Worm (Caenorhabditis elegans): ENCODE measurements around the gene frpr-3.
A peak's percentile ranks its signal among the peaks of the same experiment; 100 is the strongest.

The frpr-3 gene

DNA sequence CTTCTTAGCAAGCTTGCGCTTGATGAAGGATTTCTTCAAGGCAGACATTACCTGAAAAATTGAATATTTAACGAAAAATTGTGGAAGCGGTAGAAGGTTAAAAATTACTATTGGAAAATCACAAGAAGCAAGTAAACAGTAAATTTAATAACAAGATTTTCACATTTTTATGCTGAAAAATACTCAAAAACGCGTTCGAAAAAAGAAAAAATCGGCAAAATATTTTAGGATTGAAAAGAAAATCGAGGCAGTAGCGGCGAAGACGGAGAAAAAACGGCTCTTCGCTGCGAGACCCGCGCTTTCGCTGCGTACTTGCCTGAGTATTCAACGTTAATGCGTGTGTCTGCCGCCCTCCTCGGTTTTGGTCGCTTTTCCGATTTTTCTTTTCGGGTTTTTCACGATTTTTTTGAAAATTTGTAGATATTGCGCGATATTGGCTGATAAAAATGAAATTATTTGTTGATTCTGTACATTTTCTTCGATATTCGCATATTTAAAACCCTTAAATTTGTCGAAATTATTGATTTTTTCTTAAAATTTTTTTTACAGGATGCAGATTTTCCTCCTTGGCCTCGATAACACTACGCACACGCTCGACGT lies 5.1 kb downstream of the frpr-3 start, which contains the start of the genes rpl-39 and rps-30 (continued):
- TF ChIP-seq lim-7 (GFP tag; IDR thresholded peaks at IDR 0.05) (no peak), spr-1 (tag; optimal IDR thresholded peaks at IDR 0.05) (peak; percentile 69), mdt-29 (GFP tag; IDR thresholded peaks at IDR 0.05) (no peak), ZK337.2 (GFP tag; IDR thresholded peaks at IDR 0.05) (no peak), mdl-1 (tag; optimal IDR thresholded peaks at IDR 0.05) (peak in 1 of 2 experiments; percentile 58), F10B5.3 (tag; optimal IDR thresholded peaks at IDR 0.05) (no peak), ama-1 (optimal IDR thresholded peaks at IDR 0.05) (peak; percentile 40), F37D6.2 (tag; optimal IDR thresholded peaks at IDR 0.05) (peak; percentile 16), ceh-20 (GFP tag; IDR thresholded peaks at IDR 0.05) (peak; percentile 80), zip-11 (GFP tag; IDR thresholded peaks at IDR 0.05) (no peak), egl-43 (GFP tag; IDR thresholded peaks at IDR 0.05) (no peak), snpc-4 (tag; optimal IDR thresholded peaks at IDR 0.05) (no peak), daf-12 (tag; optimal IDR thresholded peaks at IDR 0.05) (no peak), snpc-1.2 (GFP tag; IDR thresholded peaks at IDR 0.05) (no peak), T20F7.1 (GFP tag; optimal IDR thresholded peaks at IDR 0.05) (peak; percentile 82), zfp-3 (GFP tag; conservative IDR thresholded peaks at IDR 0.05) (no peak), nhr-25 (tag; optimal IDR thresholded peaks at IDR 0.05; ENCODE audit: borderline replicate concordance, insufficient read depth) (peak; percentile 72), lin-39 (tag; optimal IDR thresholded peaks at IDR 0.05) (no peak), mxl-2 (GFP tag; conservative IDR thresholded peaks at IDR 0.05) (no peak), set-16 (GFP tag; IDR thresholded peaks at IDR 0.05) (peak; percentile 35; the same call in 1 of the 2 replicates), nhr-10 (tag; optimal IDR thresholded peaks at IDR 0.05) (no peak), pqm-1 (tag; optimal IDR thresholded peaks at IDR 0.05) (peak; percentile 11), hmg-1.1 (GFP tag; IDR thresholded peaks at IDR 0.05) (peak; percentile 81), dmd-8 (GFP tag; IDR thresholded peaks at IDR 0.05) (no peak), mep-1 (tag; optimal IDR thresholded peaks at IDR 0.05) (peak; percentile 90), lin-29 (GFP tag; IDR thresholded peaks at IDR 0.05) (peak; percentile 58), Y48G9A.11 (GFP tag; IDR thresholded peaks at IDR 0.05) (0 out of 2 replicates have a peak, but pooled peaks have one; percentile 53), nhr-41 (GFP tag; IDR thresholded peaks at IDR 0.05) (no peak), fkh-10 (GFP tag; optimal IDR thresholded peaks at IDR 0.05) (peak; percentile 61), Y105C5A.15 (GFP tag; IDR thresholded peaks at IDR 0.05) (no peak), lsy-2 (tag; optimal IDR thresholded peaks at IDR 0.05) (peak; percentile 4 to 91), ctbp-1 (GFP tag; IDR thresholded peaks at IDR 0.05) (no peak), madf-9 (GFP tag; conservative IDR thresholded peaks at IDR 0.05) (0 out of 2 replicates have a peak, but pooled peaks have one; percentile 26), fos-1 (tag; optimal IDR thresholded peaks at IDR 0.05) (no peak), egl-27 (tag; optimal IDR thresholded peaks at IDR 0.05) (no peak), spr-3 (GFP tag; optimal IDR thresholded peaks at IDR 0.05) (no peak), attf-4 (tag; optimal IDR thresholded peaks at IDR 0.05) (no peak), ceh-44 (GFP tag; IDR thresholded peaks at IDR 0.05) (no peak), mxl-3 (GFP tag; optimal IDR thresholded peaks at IDR 0.05) (peak; percentile 46), unc-130 (GFP tag; optimal IDR thresholded peaks at IDR 0.05) (peak; percentile 52), nhr-102 (tag; optimal IDR thresholded peaks at IDR 0.05) (peak; percentile 33), Y5F2A.4 (GFP tag; optimal IDR thresholded peaks at IDR 0.05) (no peak), ztf-11 (tag; optimal IDR thresholded peaks at IDR 0.05) (no peak), madf-5 (GFP tag; IDR thresholded peaks at IDR 0.05) (no peak), nhr-48 (tag; optimal IDR thresholded peaks at IDR 0.05) (peak; percentile 16), skn-1 (tag; optimal IDR thresholded peaks at IDR 0.05) (no peak), T26A8.4 (GFP tag; IDR thresholded peaks at IDR 0.05) (no peak), Y75B8A.6 (GFP tag; IDR thresholded peaks at IDR 0.05) (no peak), nhr-77 (tag; optimal IDR thresholded peaks at IDR 0.05) (peak; percentile 96), dmd-9 (GFP tag; IDR thresholded peaks at IDR 0.05) (no peak)

All from whole organism, L4 larva.